Worm (Caenorhabditis elegans): ENCODE results near the gene F26G1.1.

The F26G1.1 gene

ce11 chrII:4791272-4791671, at the start of gene F26G1.1:
TSS of gene F26G1.1 (plus strand) at chrII:4791618.
- peak; percentile 59 for TF ChIP-seq lsy-12 (tag; optimal IDR thresholded peaks at IDR 0.05)
- TF ChIP-seq aly-2 (tag; optimal IDR thresholded peaks at IDR 0.05): no peak
- peak; percentile 36 for TF ChIP-seq lin-15B (tag; optimal IDR thresholded peaks at IDR 0.05)
- TF ChIP-seq nhr-43 (tag; optimal IDR thresholded peaks at IDR 0.05; ENCODE audit: poor library complexity, severe bottlenecking): peak; percentile 87
- TF ChIP-seq elt-1 (tag; optimal IDR thresholded peaks at IDR 0.05): no peak
- TF ChIP-seq ceh-82 (tag; optimal IDR thresholded peaks at IDR 0.05): no peak
- TF ChIP-seq hmg-11 (tag; optimal IDR thresholded peaks at IDR 0.05): peak; percentile 17
- no peak for TF ChIP-seq daf-12 (tag; optimal IDR thresholded peaks at IDR 0.05)
- TF ChIP-seq elt-2 (tag; optimal IDR thresholded peaks at IDR 0.05): peak; percentile 45
- TF ChIP-seq nhr-23 (tag; optimal IDR thresholded peaks at IDR 0.05): peak; percentile 45
- TF ChIP-seq pha-4 (tag; optimal IDR thresholded peaks at IDR 0.05): peak; percentile 51
- TF ChIP-seq nfya-1 (tag; optimal IDR thresholded peaks at IDR 0.05; ENCODE audit: insufficient read depth): peak; percentile 61

DNA sequence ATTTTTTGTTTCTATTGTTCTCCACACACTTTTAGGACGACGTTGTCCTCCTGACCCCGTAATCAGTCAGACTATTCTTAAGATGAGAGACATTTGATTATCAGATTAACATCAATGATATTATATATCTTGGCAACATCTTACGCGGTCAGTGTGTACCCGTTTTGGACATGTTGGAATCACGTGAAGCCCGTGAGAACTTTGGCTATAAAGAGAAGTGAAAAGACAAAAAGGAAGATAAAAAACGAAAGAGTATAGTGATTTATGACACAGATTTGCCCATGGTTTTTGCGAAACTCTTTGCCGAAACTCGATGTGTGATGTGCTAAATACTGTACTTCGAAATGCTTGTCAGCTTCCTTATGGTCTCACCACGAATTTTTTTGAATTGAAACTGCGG, 46.1 kb upstream of the F26G1.1 start:
- peak; percentile 52 for TF ChIP-seq lsy-12 (tag; optimal IDR thresholded peaks at IDR 0.05)
- TF ChIP-seq nhr-25 (tag; optimal IDR thresholded peaks at IDR 0.05): peak; percentile 88
- peak; percentile 3 for TF ChIP-seq nfya-1 (tag; optimal IDR thresholded peaks at IDR 0.05; ENCODE audit: insufficient read depth)
- TF ChIP-seq nhr-11 (tag; optimal IDR thresholded peaks at IDR 0.05): peak; percentile 84
- peak; percentile 24 for TF ChIP-seq tbx-2 (tag; optimal IDR thresholded peaks at IDR 0.05)
- no peak for TF ChIP-seq ztf-11 (tag; optimal IDR thresholded peaks at IDR 0.05)
- TF ChIP-seq nhr-43 (tag; optimal IDR thresholded peaks at IDR 0.05; ENCODE audit: poor library complexity, severe bottlenecking): peak; percentile 95
- no peak for TF ChIP-seq nhr-77 (tag; optimal IDR thresholded peaks at IDR 0.05)
- peak in 2 of 3 experiments; percentile 24 to 78 for TF ChIP-seq elt-3 (tag; optimal IDR thresholded peaks at IDR 0.05)
- TF ChIP-seq nhr-23 (tag; optimal IDR thresholded peaks at IDR 0.05): peak; percentile 92
- TF ChIP-seq mml-1 (tag; optimal IDR thresholded peaks at IDR 0.05): peak; percentile 34
- TF ChIP-seq egl-5 (tag; optimal IDR thresholded peaks at IDR 0.05): no peak
- peak; percentile 1 for TF ChIP-seq elt-2 (tag; optimal IDR thresholded peaks at IDR 0.05)

ce11 chrII:4747063-4747462, 44.4 kb upstream of the F26G1.1 start:
- TF ChIP-seq nhr-25 (tag; optimal IDR thresholded peaks at IDR 0.05) (peak; percentile 56), daf-12 (tag; optimal IDR thresholded peaks at IDR 0.05) (no peak), mml-1 (tag; optimal IDR thresholded peaks at IDR 0.05) (peak; percentile 27), nhr-43 (tag; optimal IDR thresholded peaks at IDR 0.05; ENCODE audit: poor library complexity, severe bottlenecking) (peak; percentile 16), nhr-28 (tag; optimal IDR thresholded peaks at IDR 0.05) (no peak), lsy-12 (tag; optimal IDR thresholded peaks at IDR 0.05) (no peak), nfya-1 (tag; optimal IDR thresholded peaks at IDR 0.05; ENCODE audit: insufficient read depth) (peak; percentile 51)

- TF ChIP-seq daf-12 (tag; optimal IDR thresholded peaks at IDR 0.05) (no peak), nhr-12 (tag; optimal IDR thresholded peaks at IDR 0.05) (no peak), elt-3 (tag; optimal IDR thresholded peaks at IDR 0.05) (no peak), nhr-67 (tag; optimal IDR thresholded peaks at IDR 0.05) (no peak), lsy-12 (tag; optimal IDR thresholded peaks at IDR 0.05) (no peak), nhr-43 (tag; optimal IDR thresholded peaks at IDR 0.05; ENCODE audit: poor library complexity, severe bottlenecking) (peak; percentile 12), nhr-76 (tag; optimal IDR thresholded peaks at IDR 0.05) (no peak), egl-27 (tag; optimal IDR thresholded peaks at IDR 0.05) (no peak), lin-15B (tag; optimal IDR thresholded peaks at IDR 0.05) (no peak), ceh-28 (tag; optimal IDR thresholded peaks at IDR 0.05) (no peak), elt-2 (tag; optimal IDR thresholded peaks at IDR 0.05) (no peak), nhr-25 (tag; optimal IDR thresholded peaks at IDR 0.05) (peak; percentile 66), eor-1 (tag; optimal IDR thresholded peaks at IDR 0.05) (no peak), pha-4 (tag; optimal IDR thresholded peaks at IDR 0.05) (no peak), aly-2 (tag; optimal IDR thresholded peaks at IDR 0.05) (no peak), ama-1 (optimal IDR thresholded peaks at IDR 0.05) (peak; percentile 23)
Observed at ce11 chrII:4747697-4748096, 43.7 kb upstream of the F26G1.1 start.

DNA sequence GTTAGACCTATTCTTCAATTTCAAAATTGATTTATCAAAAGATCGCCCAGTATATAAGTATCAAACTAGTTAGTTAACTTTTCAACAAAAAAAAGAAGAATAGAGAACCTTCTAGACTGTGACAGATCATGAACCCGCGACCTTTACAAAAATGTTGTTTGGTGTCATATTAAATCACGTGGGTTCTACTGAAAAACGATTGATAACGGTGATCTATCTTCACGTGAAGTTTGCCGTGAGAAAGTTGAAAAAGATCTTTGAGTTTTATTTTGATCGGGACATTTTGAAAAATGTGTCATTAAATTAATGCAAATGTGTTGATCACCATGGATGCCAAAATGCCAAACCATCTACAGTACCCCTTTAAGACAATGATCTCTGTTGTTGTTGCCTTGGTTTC, 43.0 kb upstream of the F26G1.1 start:
- TF ChIP-seq lsy-12 (tag; optimal IDR thresholded peaks at IDR 0.05) (peak; percentile 54), nhr-25 (tag; optimal IDR thresholded peaks at IDR 0.05) (peak; percentile 68), nhr-43 (tag; optimal IDR thresholded peaks at IDR 0.05; ENCODE audit: poor library complexity, severe bottlenecking) (peak; percentile 57), egl-5 (tag; optimal IDR thresholded peaks at IDR 0.05) (no peak), ztf-4 (tag; optimal IDR thresholded peaks at IDR 0.05) (peak; percentile 6)

DNA sequence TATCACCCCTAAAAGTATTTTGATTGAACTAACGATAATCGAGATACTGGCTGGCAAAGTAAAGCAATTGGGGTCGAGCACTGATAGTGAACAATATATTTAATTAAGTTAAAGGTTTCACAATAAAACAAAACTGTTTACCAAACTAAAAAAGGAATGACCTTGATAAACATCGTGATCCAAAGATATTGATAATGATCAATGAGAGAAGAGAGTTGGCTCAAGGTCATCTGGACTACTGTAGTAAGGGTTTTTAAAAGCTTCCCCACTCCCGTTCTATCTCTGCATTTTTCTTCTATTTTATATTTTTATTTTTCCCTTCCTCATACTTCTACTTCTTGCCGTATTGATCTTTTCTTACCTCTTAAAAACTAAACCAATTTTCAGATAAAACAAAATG, 41.8 kb upstream of the F26G1.1 start, which contains the start of gene F41C3.2:
TSS of gene F41C3.2 (plus strand) at position 388 of the 400 bp plus-strand sequence.
- TF ChIP-seq elt-3 (tag; optimal IDR thresholded peaks at IDR 0.05) (peak in 1 of 3 experiments; percentile 2), nhr-25 (tag; optimal IDR thresholded peaks at IDR 0.05) (peak; percentile 46), mdl-1 (tag; optimal IDR thresholded peaks at IDR 0.05) (no peak)

Measured in whole organism, L3 larva.